Worm (Caenorhabditis elegans) whole organism, L1 larva: ENCODE results near the gene clec-51.

Experiments used
- C04F5.9 ChIP-seq: sonication (generic microtip); optimal IDR thresholded peaks from 2 replicates; lab custom pipeline; 2016; ENCODE audit warnings: missing genetic modification characterization, missing compliant biosample characterization
- Y116A8C.19 ChIP-seq: sonication (generic microtip); optimal IDR thresholded peaks from 2 replicates; lab custom pipeline; 2016; ENCODE audit warnings: missing compliant biosample characterization, missing genetic modification characterization, borderline replicate concordance
- ama-1 ChIP-seq: fragments of 150-350 bp; optimal IDR thresholded peaks from 2 replicates; lab custom pipeline; 2014
- blmp-1 ChIP-seq: fragments of 150-350 bp; optimal IDR thresholded peaks from 2 replicates; lab custom pipeline; 2014; ENCODE audit warnings: missing biosample characterization, missing genetic modification characterization
- ceh-82 ChIP-seq, 3 experiments: fragments of 150-350 bp in 1 of 3; sonication (generic microtip) in 2 of 3; optimal IDR thresholded peaks; 2 replicates each; lab custom pipeline; 2014 to 2017; ENCODE audit warnings: missing biosample characterization in 3 of 3, missing genetic modification characterization in 3 of 3
- ceh-90 ChIP-seq: sonication (generic microtip); optimal IDR thresholded peaks from 2 replicates; lab custom pipeline; 2016; ENCODE audit warnings: missing genetic modification characterization, missing compliant biosample characterization
- dpl-1 ChIP-seq, 3 experiments: fragments of 150-350 bp in 2 of 3; sonication (generic microtip) in 1 of 3; optimal IDR thresholded peaks; 2 replicates each; lab custom pipeline; 2014 to 2017; ENCODE audit warnings: missing biosample characterization in 3 of 3, missing genetic modification characterization in 3 of 3, missing genetic modification reagents in 3 of 3
- dsc-1 ChIP-seq: sonication (generic microtip); optimal IDR thresholded peaks from 2 replicates; lab custom pipeline; 2016; ENCODE audit warnings: mild to moderate bottlenecking, missing genetic modification characterization, missing compliant biosample characterization
- efl-1 ChIP-seq, 4 experiments: fragments of 150-350 bp; optimal IDR thresholded peaks in 3 of 4; peaks in 1 of 4; 1 replicate in 1 of 4; 2 replicates in 3 of 4; lab custom pipeline; 2014; ENCODE audit warnings: missing biosample characterization in 2 of 4, missing genetic modification characterization in 2 of 4, missing genetic modification reagents in 2 of 4
- elt-2 ChIP-seq: sonication (generic microtip); optimal IDR thresholded peaks from 2 replicates; lab custom pipeline; 2016; ENCODE audit warnings: missing genetic modification characterization, mild to moderate bottlenecking, inconsistent platforms, missing compliant biosample characterization, missing genetic modification reagents
- elt-3 ChIP-seq, 6 experiments: fragments of 150-350 bp in 1 of 6; sonication (generic microtip); optimal IDR thresholded peaks; 2 replicates each; lab custom pipeline; 2017 to 2018; ENCODE audit warnings: missing biosample characterization in 6 of 6, missing genetic modification characterization in 6 of 6, inconsistent platforms in 1 of 6
- ets-5 ChIP-seq: fragments of 200-800 bp; sonication (Bioruptor generic); IDR thresholded peaks from 2 replicates; pipeline ENCODE4 v1.3.6; 2022; ENCODE audit warnings: missing genetic modification characterization, missing compliant biosample characterization
- fkh-10 ChIP-seq: sonication (generic microtip); optimal IDR thresholded peaks from 2 replicates; lab custom pipeline; 2017; ENCODE audit warnings: missing biosample characterization, missing genetic modification reagents, missing genetic modification characterization
- hlh-17 ChIP-seq: fragments of 200-800 bp; sonication (Bioruptor generic); optimal IDR thresholded peaks from 2 replicates; lab custom pipeline; 2018; ENCODE audit warnings: missing genetic modification characterization, mild to moderate bottlenecking, missing compliant biosample characterization, moderate library complexity, borderline replicate concordance
- hlh-4 ChIP-seq: sonication (generic microtip); optimal IDR thresholded peaks from 2 replicates; lab custom pipeline; 2016; ENCODE audit warnings: mild to moderate bottlenecking, missing genetic modification characterization, missing compliant biosample characterization
- hpl-2 ChIP-seq: fragments of 150-350 bp; optimal IDR thresholded peaks from 2 replicates; lab custom pipeline; 2014; ENCODE audit warnings: missing biosample characterization, missing genetic modification reagents, missing genetic modification characterization
- irx-1 ChIP-seq: sonication (generic microtip); optimal IDR thresholded peaks from 2 replicates; lab custom pipeline; 2016; ENCODE audit warnings: missing genetic modification characterization, missing compliant biosample characterization
- lin-13 ChIP-seq: fragments of 150-350 bp; optimal IDR thresholded peaks from 2 replicates; lab custom pipeline; 2014; ENCODE audit warnings: missing biosample characterization, missing genetic modification reagents, missing genetic modification characterization
- lin-14 ChIP-seq: fragments of 200-800 bp; sonication (Bioruptor generic); optimal IDR thresholded peaks from 2 replicates; lab custom pipeline; 2018; ENCODE audit warnings: mild to moderate bottlenecking, missing genetic modification characterization, moderate library complexity, missing compliant biosample characterization
- lin-39 ChIP-seq: fragments of 150-350 bp; optimal IDR thresholded peaks from 2 replicates; lab custom pipeline; 2014; ENCODE audit warnings: missing biosample characterization, missing genetic modification reagents, missing genetic modification characterization
- lir-3 ChIP-seq: sonication (generic microtip); optimal IDR thresholded peaks from 2 replicates; lab custom pipeline; 2016; ENCODE audit warnings: mild to moderate bottlenecking, missing genetic modification characterization, moderate library complexity, missing compliant biosample characterization; ENCODE audit not compliant: poor library complexity
- mef-2 ChIP-seq: fragments of 150-350 bp; optimal IDR thresholded peaks from 2 replicates; lab custom pipeline; 2014; ENCODE audit warnings: missing biosample characterization, missing genetic modification characterization
- mep-1 ChIP-seq: fragments of 150-350 bp; optimal IDR thresholded peaks from 2 replicates; lab custom pipeline; 2014; ENCODE audit warnings: missing biosample characterization, missing genetic modification characterization
- nhr-12 ChIP-seq: sonication (generic microtip); optimal IDR thresholded peaks from 2 replicates; lab custom pipeline; 2017; ENCODE audit warnings: missing biosample characterization, missing genetic modification characterization
- nhr-20 ChIP-seq: sonication (generic microtip); optimal IDR thresholded peaks from 2 replicates; lab custom pipeline; 2016; ENCODE audit warnings: mild to moderate bottlenecking, missing genetic modification characterization, missing compliant biosample characterization
- nhr-84 ChIP-seq: sonication (generic microtip); optimal IDR thresholded peaks from 2 replicates; lab custom pipeline; 2017; ENCODE audit warnings: missing biosample characterization, missing genetic modification characterization
- nhr-85 ChIP-seq: sonication (generic microtip); peaks from one replicate; lab custom pipeline; 2016; ENCODE audit warnings: missing genetic modification characterization, inconsistent platforms, missing compliant biosample characterization
- nhr-90 ChIP-seq: sonication (generic microtip); optimal IDR thresholded peaks from 2 replicates; lab custom pipeline; 2016; ENCODE audit warnings: mild to moderate bottlenecking, missing genetic modification characterization, missing compliant biosample characterization; ENCODE audit not compliant: poor library complexity
- pqm-1 ChIP-seq: sonication (generic microtip); optimal IDR thresholded peaks from 3 replicates; lab custom pipeline; 2017; ENCODE audit warnings: missing biosample characterization, missing genetic modification characterization
- tbx-2 ChIP-seq: sonication (generic microtip); optimal IDR thresholded peaks from 2 replicates; lab custom pipeline; 2016; ENCODE audit warnings: missing genetic modification characterization, missing compliant biosample characterization
- unc-30 ChIP-seq: sonication (generic microtip); optimal IDR thresholded peaks from 2 replicates; lab custom pipeline; 2017; ENCODE audit warnings: missing biosample characterization, missing genetic modification characterization
- xbp-1 ChIP-seq: sonication (generic microtip); optimal IDR thresholded peaks from 2 replicates; lab custom pipeline; 2016; ENCODE audit warnings: missing genetic modification characterization, missing compliant biosample characterization

clec-51 gene

DNA sequence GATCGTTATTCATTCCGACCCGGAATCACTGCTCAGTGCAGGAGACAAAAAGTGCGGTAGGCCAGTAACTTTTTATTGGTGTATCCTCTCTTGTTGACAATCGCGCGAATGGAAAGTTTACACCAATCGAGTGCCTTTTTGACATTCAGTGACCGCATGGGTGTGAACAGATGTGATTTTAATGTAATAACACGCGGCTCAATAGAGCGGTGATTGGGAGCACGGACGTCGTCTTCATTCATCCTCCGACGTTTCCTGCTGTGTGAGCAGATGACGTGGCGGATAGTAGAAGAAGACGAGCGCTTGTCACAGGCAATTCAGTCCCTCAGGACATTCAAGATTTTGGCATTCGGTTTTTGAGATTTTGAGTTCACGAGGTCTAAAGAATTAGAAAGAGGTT, 19.0 kb upstream of the clec-51 start:
- no peak for TF ChIP-seq lin-13 (GFP tag; lab: Kevin White, UChicago)
- no peak for TF ChIP-seq irx-1 (tag; lab: Kevin White, UChicago)
- TF ChIP-seq tbx-2 (tag; lab: Kevin White, UChicago), result no peak
- TF ChIP-seq fkh-10, result peak; percentile 56
- TF ChIP-seq ets-5 (GFP tag; lab: Robert Waterston, UW), result no peak
- TF ChIP-seq lin-14 (GFP tag; lab: Kevin White, UChicago), result peak; percentile 5
- TF ChIP-seq, all 84 proteins: peak for 2

ce11 chrIV:8181404-8181803, 17.8 kb upstream of the clec-51 start:
- no peak for TF ChIP-seq nhr-85 (tag; lab: Kevin White, UChicago)
- TF ChIP-seq fkh-10, result peak; percentile 65

ce11 chrIV:8175686-8176532, 12.3 kb upstream of the clec-51 start, which contains the start of gene pct-1:
Gene pct-1, plus strand, starts transcription at chrIV:8176482.
- no peak for TF ChIP-seq nhr-90 (tag; lab: Kevin White, UChicago)
- peak; percentile 63 for TF ChIP-seq nhr-85 (tag; lab: Kevin White, UChicago)
- TF ChIP-seq dsc-1 (tag; lab: Kevin White, UChicago), result no peak
- peak; percentile 33 for TF ChIP-seq lin-14 (GFP tag; lab: Kevin White, UChicago)

DNA sequence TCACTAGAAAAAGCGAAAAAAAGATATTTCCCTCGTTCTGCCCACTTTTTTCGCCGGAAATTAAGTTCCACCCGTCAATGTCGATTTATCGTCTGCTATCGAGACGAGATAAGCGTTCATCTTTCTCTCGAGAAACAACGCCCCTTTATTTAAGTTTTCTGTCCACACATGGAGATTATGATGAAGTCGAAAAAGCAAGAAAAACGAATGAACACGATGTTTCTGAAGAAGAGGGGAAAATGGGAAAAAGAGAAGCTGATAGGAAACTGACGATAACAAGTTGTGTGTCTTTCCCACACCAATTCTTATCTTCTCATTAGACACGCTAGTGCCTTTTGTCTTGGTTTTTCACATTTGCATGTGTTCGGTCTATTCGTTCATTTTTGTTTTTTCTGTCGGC, 11.2 kb upstream of the clec-51 start:
- peak; percentile 83 for TF ChIP-seq blmp-1 (tag; lab: Kevin White, UChicago)
- peak; percentile 45 for TF ChIP-seq lin-14 (GFP tag; lab: Kevin White, UChicago)
- TF ChIP-seq elt-3 (tag; optimal IDR thresholded peaks at IDR 0.05; lab: Kevin White, UChicago), result peak in 1 of 6 experiments; percentile 12
- no peak for TF ChIP-seq mef-2 (tag; lab: Kevin White, UChicago)
- peak; percentile 13 for TF ChIP-seq elt-2
- TF ChIP-seq, all 84 proteins: peak for 4

ce11 chrIV:8173610-8174009, 10.0 kb upstream of the clec-51 start:
- no peak for TF ChIP-seq efl-1 (optimal IDR thresholded peaks at IDR 0.05; lab: Kevin White, UChicago)
- peak in 1 of 2 experiments; percentile 18 for TF ChIP-seq efl-1 (GFP tag; optimal IDR thresholded peaks at IDR 0.05 in 1 of 2; lab: Kevin White, UChicago)
- peak; percentile 85 for TF ChIP-seq blmp-1 (tag; lab: Kevin White, UChicago)
- TF ChIP-seq hpl-2, result no peak

- TF ChIP-seq lir-3 (tag; lab: Kevin White, UChicago) (no peak), lin-14 (GFP tag; lab: Kevin White, UChicago) (peak; percentile 51), dpl-1 (GFP tag; optimal IDR thresholded peaks at IDR 0.05; lab: Kevin White, UChicago) (no peak), mep-1 (tag; lab: Kevin White, UChicago) (no peak), C04F5.9 (tag; lab: Kevin White, UChicago) (no peak), ama-1 (lab: Kevin White, UChicago) (no peak), nhr-84 (tag; lab: Kevin White, UChicago) (no peak), hlh-17 (GFP tag; lab: Kevin White, UChicago) (no peak), pqm-1 (no peak), ceh-90 (tag; lab: Kevin White, UChicago) (no peak), hlh-4 (tag; lab: Kevin White, UChicago) (no peak), nhr-20 (no peak), lin-39 (no peak), ceh-82 (tag; optimal IDR thresholded peaks at IDR 0.05; lab: Kevin White, UChicago) (no peak), nhr-12 (tag; lab: Kevin White, UChicago) (no peak), xbp-1 (tag; lab: Kevin White, UChicago) (no peak), elt-2 (no peak), Y116A8C.19 (tag; lab: Kevin White, UChicago) (no peak), unc-30 (no peak), blmp-1 (tag; lab: Kevin White, UChicago) (peak; percentile 7), nhr-85 (tag; lab: Kevin White, UChicago) (peak; percentile 75)
- TF ChIP-seq, all 84 proteins: peak for 3
Observed at ce11 chrIV:8171376-8171775, 7.8 kb upstream of the clec-51 start.
